Worm (Caenorhabditis elegans) whole organism, L1 larva: Measurements from ENCODE around the gene math-24.

Source experiments
- sptf-1 ChIP-seq: fragments of 150-350 bp; optimal IDR thresholded peaks from 2 replicates; lab custom pipeline; 2014; ENCODE audit warnings: missing biosample characterization, missing genetic modification characterization
- unc-62 ChIP-seq: fragments of 150-350 bp; optimal IDR thresholded peaks from 2 replicates; lab custom pipeline; 2014; ENCODE audit warnings: missing biosample characterization, missing genetic modification reagents, missing genetic modification characterization
- zag-1 ChIP-seq: fragments of 150-350 bp; optimal IDR thresholded peaks from 2 replicates; lab custom pipeline; 2014; ENCODE audit warnings: missing biosample characterization, missing genetic modification characterization
- ztf-11 ChIP-seq, 2 experiments: sonication (generic microtip); optimal IDR thresholded peaks; 2 replicates each; lab custom pipeline; 2016 to 2017; ENCODE audit warnings: missing genetic modification characterization in 2 of 2, missing biosample characterization in 1 of 2, missing compliant biosample characterization in 1 of 2

ce11 chrII:1851716-1852115 lies 48.3 kb upstream of the math-24 start:
- TF ChIP-seq unc-62 (GFP tag; lab: Kevin White, UChicago) (no peak), ztf-11 (tag; optimal IDR thresholded peaks at IDR 0.05; lab: Kevin White, UChicago) (no peak), zag-1 (tag; lab: Kevin White, UChicago) (no peak), sptf-1 (tag; lab: Kevin White, UChicago) (no peak)
